Fruit fly (Drosophila melanogaster): ENCODE data around the gene CG7208.

CG7208 gene

DNA sequence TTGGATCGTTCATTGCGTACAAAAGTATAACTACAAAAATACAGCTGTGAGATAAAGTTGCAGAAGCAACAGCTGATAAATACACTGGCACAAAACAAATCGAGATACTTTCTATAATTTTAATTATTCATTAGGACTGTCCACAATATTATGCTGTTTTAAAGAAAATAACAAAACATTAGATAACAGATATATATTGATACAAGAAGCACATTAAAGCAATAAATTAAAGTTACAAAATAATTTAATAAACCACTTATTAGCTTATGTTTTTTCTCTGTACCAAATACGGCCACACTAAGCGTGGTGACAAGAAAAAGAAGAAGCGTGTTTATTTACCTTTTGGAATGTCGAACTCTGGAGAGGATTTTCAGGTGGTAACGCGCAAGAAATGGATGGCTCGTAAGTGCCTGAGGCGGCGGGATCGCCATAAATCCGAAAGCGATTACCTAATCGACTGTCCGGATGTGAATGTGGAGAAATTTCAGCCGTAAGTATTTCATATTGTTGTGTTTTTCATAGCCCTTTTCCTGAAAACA, 34.8 kb upstream of the CG7208 start, which contains the start of the genes CG7988 and CG7183 (continued):
- TF ChIP-seq D19A (tag; optimal IDR thresholded peaks at IDR 0.05) (peak; percentile 95), ranshi (GFP tag; IDR thresholded peaks at IDR 0.05) (peak; percentile 99), repo (GFP tag; optimal IDR thresholded peaks at IDR 0.05) (peak; percentile 88), Blimp-1 (GFP tag; optimal IDR thresholded peaks at IDR 0.05) (peak; percentile 97), CG11695 (GFP tag; IDR thresholded peaks at IDR 0.05) (peak; percentile 99), gcm (GFP tag; optimal IDR thresholded peaks at IDR 0.05) (peak; percentile 99), grn (GFP tag; optimal IDR thresholded peaks at IDR 0.05) (no peak), Dp (GFP tag; optimal IDR thresholded peaks at IDR 0.05) (peak; percentile 22), zen (tag; optimal IDR thresholded peaks at IDR 0.05) (peak; percentile 98), CoRest (tag; optimal IDR thresholded peaks at IDR 0.05) (peak; percentile 99), aop (GFP tag; IDR thresholded peaks at IDR 0.05) (peak; percentile 87), tio (GFP tag; optimal IDR thresholded peaks at IDR 0.05) (peak; percentile 96), bigmax (GFP tag; optimal IDR thresholded peaks at IDR 0.05) (peak; percentile 29), CG9876 (GFP tag; optimal IDR thresholded peaks at IDR 0.05) (peak; percentile 89), CHES-1-like (GFP tag; optimal IDR thresholded peaks at IDR 0.05) (peak; percentile 93), Pdp1 (GFP tag; optimal IDR thresholded peaks at IDR 0.05) (peak; percentile 94 to 95), hb (GFP tag; IDR thresholded peaks at IDR 0.05; ENCODE audit: partially characterized antibody) (no peak), CG18619 (GFP tag; optimal IDR thresholded peaks at IDR 0.05) (peak; percentile 96), z (GFP tag; IDR thresholded peaks at IDR 0.05) (peak; percentile 74; the same call in 1 of the 3 replicates), CG4707 (GFP tag; optimal IDR thresholded peaks at IDR 0.05) (peak; percentile 89), CG16815 (GFP tag; optimal IDR thresholded peaks at IDR 0.05) (peak; percentile 97), sob (GFP tag; IDR thresholded peaks at IDR 0.05) (peak; percentile 99), trem (tag; optimal IDR thresholded peaks at IDR 0.05) (peak; percentile 97), prd (optimal IDR thresholded peaks at IDR 0.05) (no peak), prd (GFP tag; IDR thresholded peaks at IDR 0.05) (peak; percentile 99), ssp (GFP tag; IDR thresholded peaks at IDR 0.05) (peak; percentile 95), CG8281 (tag; optimal IDR thresholded peaks at IDR 0.05) (peak; percentile 87), psq (GFP tag; optimal IDR thresholded peaks at IDR 0.05) (peak; percentile 92), nmo (GFP tag; optimal IDR thresholded peaks at IDR 0.05) (peak; percentile 99), Meics (GFP tag; optimal IDR thresholded peaks at IDR 0.05) (peak; percentile 95), CG4404 (GFP tag; IDR thresholded peaks at IDR 0.05) (peak; percentile 98), CG10543 (GFP tag; optimal IDR thresholded peaks at IDR 0.05) (peak; percentile 88), CG5180 (GFP tag; optimal IDR thresholded peaks at IDR 0.05) (peak; percentile 75), Stat92E (GFP tag; optimal IDR thresholded peaks at IDR 0.05) (peak in 1 of 3 experiments; percentile 93), onecut (GFP tag; IDR thresholded peaks at IDR 0.05) (peak; percentile 92), fu2 (GFP tag; optimal IDR thresholded peaks at IDR 0.05) (peak; percentile 92), sens-2 (GFP tag; IDR thresholded peaks at IDR 0.05) (peak; percentile 93), toy (GFP tag; IDR thresholded peaks at IDR 0.05) (peak; percentile 95), Gsc (GFP tag; IDR thresholded peaks at IDR 0.05) (peak; percentile 95), peb (GFP tag; IDR thresholded peaks at IDR 0.05) (peak; percentile 98), croc (GFP tag; conservative IDR thresholded peaks at IDR 0.05) (peak; percentile 98), lilli (GFP tag; optimal IDR thresholded peaks at IDR 0.05) (peak; percentile 98), CG4820 (GFP tag; optimal IDR thresholded peaks at IDR 0.05) (peak; percentile 96), tin (GFP tag; optimal IDR thresholded peaks at IDR 0.05) (peak; percentile 97), danr (GFP tag; IDR thresholded peaks at IDR 0.05) (peak; percentile 96), nau (GFP tag; optimal IDR thresholded peaks at IDR 0.05) (no peak), Hey (tag; optimal IDR thresholded peaks at IDR 0.05) (no peak), usp (GFP tag; optimal IDR thresholded peaks at IDR 0.05) (no peak), Oaz (GFP tag; IDR thresholded peaks at IDR 0.05) (peak; percentile 95), fd3F (GFP tag; optimal IDR thresholded peaks at IDR 0.05) (peak; percentile 98)
